Worm (Caenorhabditis elegans) whole organism, mixed stage, embryonic: Measurements from ENCODE around the gene cri-2.

Source experiments
- ceh-39 ChIP-seq: fragments of 150-350 bp; optimal IDR thresholded peaks from 2 replicates; lab custom pipeline; 2014; ENCODE audit warnings: missing biosample characterization, missing genetic modification characterization
- ces-1 ChIP-seq: fragments of 150-350 bp; optimal IDR thresholded peaks from 2 replicates; lab custom pipeline; 2014; ENCODE audit warnings: missing biosample characterization, missing genetic modification reagents, missing genetic modification characterization
- drap-1 ChIP-seq: fragments of 200-800 bp; sonication (Bioruptor generic); optimal IDR thresholded peaks from 3 replicates; lab custom pipeline; 2018; ENCODE audit warnings: mild to moderate bottlenecking, missing genetic modification characterization, missing compliant biosample characterization
- elt-1 ChIP-seq: sonication (generic microtip); optimal IDR thresholded peaks from 2 replicates; lab custom pipeline; 2017; ENCODE audit warnings: missing genetic modification characterization, mild to moderate bottlenecking, missing compliant biosample characterization, antibody characterized with exemption, moderate library complexity, borderline replicate concordance; ENCODE audit not compliant: insufficient read depth
- elt-3 ChIP-seq: fragments of 150-350 bp; optimal IDR thresholded peaks from 2 replicates; lab custom pipeline; 2014; ENCODE audit warnings: missing biosample characterization, missing genetic modification characterization
- lsy-2 ChIP-seq: fragments of 150-350 bp; optimal IDR thresholded peaks from 2 replicates; lab custom pipeline; 2014; ENCODE audit warnings: missing biosample characterization, missing genetic modification characterization
- mep-1 ChIP-seq: fragments of 150-350 bp; optimal IDR thresholded peaks from 2 replicates; lab custom pipeline; 2017; ENCODE audit warnings: missing biosample characterization, missing genetic modification reagents, missing genetic modification characterization, inconsistent platforms
- nhr-76 ChIP-seq: sonication (generic microtip); optimal IDR thresholded peaks from 2 replicates; lab custom pipeline; 2017; ENCODE audit warnings: missing biosample characterization, missing genetic modification characterization
- pha-4 ChIP-seq: fragments of 150-350 bp; optimal IDR thresholded peaks from 2 replicates; lab custom pipeline; 2018; ENCODE audit warnings: missing biosample characterization, missing genetic modification reagents, missing genetic modification characterization
- snpc-4 ChIP-seq: fragments of 150-350 bp; optimal IDR thresholded peaks from 2 replicates; lab custom pipeline; 2014; ENCODE audit warnings: missing biosample characterization, missing genetic modification characterization
- unc-39 ChIP-seq: fragments of 150-350 bp; optimal IDR thresholded peaks from 2 replicates; lab custom pipeline; 2014; ENCODE audit warnings: missing biosample characterization, missing genetic modification characterization
- zip-8 ChIP-seq: fragments of 150-350 bp; optimal IDR thresholded peaks from 2 replicates; lab custom pipeline; 2014; ENCODE audit warnings: missing biosample characterization, missing genetic modification characterization
- ztf-11 ChIP-seq: fragments of 150-350 bp; optimal IDR thresholded peaks from 2 replicates; lab custom pipeline; 2014; ENCODE audit warnings: missing biosample characterization, missing genetic modification characterization

- TF ChIP-seq nhr-76 (tag; lab: Kevin White, UChicago) (no peak), mep-1 (tag; lab: Kevin White, UChicago) (no peak), ztf-11 (no peak), elt-1 (tag; lab: Kevin White, UChicago) (no peak), ces-1 (GFP tag; lab: Kevin White, UChicago) (peak; percentile 56), snpc-4 (tag; lab: Kevin White, UChicago) (no peak), elt-3 (tag; lab: Kevin White, UChicago) (no peak), lsy-2 (tag; lab: Kevin White, UChicago) (no peak), zip-8 (tag; lab: Kevin White, UChicago) (no peak), ceh-39 (tag; lab: Kevin White, UChicago) (no peak), drap-1 (GFP tag; lab: Kevin White, UChicago) (no peak), pha-4 (tag; lab: Kevin White, UChicago) (no peak), unc-39 (tag; lab: Kevin White, UChicago) (no peak)
These were observed 31.3 kb upstream of the cri-2 start for ce11 chrV:8170300-8170699.
